Worm (Caenorhabditis elegans) whole organism, L4 larva: ENCODE results near the gene gex-4.
A peak's percentile ranks its signal among the peaks of the same experiment; 100 is the strongest.

Experiments
- D1046.2 ChIP-seq: fragments of 200-800 bp; sonication (Bioruptor generic); IDR thresholded peaks from 2 replicates; pipeline ENCODE4 v1.3.6; 2022; ENCODE audit warnings: missing genetic modification characterization, missing compliant biosample characterization
- F10B5.3 ChIP-seq: sonication (generic microtip); optimal IDR thresholded peaks from 2 replicates; lab custom pipeline; 2016; ENCODE audit warnings: mild to moderate bottlenecking, missing genetic modification characterization, missing compliant biosample characterization
- R02D3.7 ChIP-seq: fragments of 150-350 bp; sonication (generic microtip); optimal IDR thresholded peaks from 3 replicates; lab custom pipeline; 2014; ENCODE audit warnings: missing biosample characterization, missing genetic modification characterization
- Y48G9A.11 ChIP-seq: fragments of 200-800 bp; sonication (Bioruptor generic); IDR thresholded peaks from 2 replicates; pipeline ENCODE4 v1.3.6; 2022; ENCODE audit warnings: missing genetic modification reagents, missing genetic modification characterization, missing compliant biosample characterization
- Y5F2A.4 ChIP-seq: fragments of 200-800 bp; sonication (Bioruptor generic); optimal IDR thresholded peaks from 2 replicates; lab custom pipeline; 2018; ENCODE audit warnings: mild to moderate bottlenecking, missing genetic modification characterization, missing compliant biosample characterization
- ZK337.2 ChIP-seq: fragments of 200-800 bp; sonication (Bioruptor generic); IDR thresholded peaks from 2 replicates; pipeline ENCODE4 v1.3.6; 2022; ENCODE audit warnings: missing genetic modification reagents, missing genetic modification characterization, missing compliant biosample characterization
- ZK546.5 ChIP-seq, 2 experiments: sonication (generic microtip); optimal IDR thresholded peaks; 2 replicates each; lab custom pipeline; 2017; ENCODE audit warnings: missing biosample characterization in 2 of 2, missing genetic modification characterization in 2 of 2
- aha-1 ChIP-seq: fragments of 150-350 bp; peaks from one replicate; lab custom pipeline; 2014; ENCODE audit warnings: missing biosample characterization, missing genetic modification characterization
- arid-1 ChIP-seq: fragments of 200-800 bp; sonication (Bioruptor generic); conservative IDR thresholded peaks from 2 replicates; pipeline ENCODE4 v1.3.6; 2022; ENCODE audit warnings: missing genetic modification reagents, missing genetic modification characterization, missing compliant biosample characterization
- ceh-20 ChIP-seq: fragments of 200-800 bp; sonication (Bioruptor generic); IDR thresholded peaks from 2 replicates; pipeline ENCODE4 v1.3.6; 2022; ENCODE audit warnings: missing genetic modification reagents, missing genetic modification characterization, missing compliant biosample characterization
- ceh-28 ChIP-seq: fragments of 150-350 bp; optimal IDR thresholded peaks from 2 replicates; lab custom pipeline; 2014; ENCODE audit warnings: missing biosample characterization, missing genetic modification reagents, missing genetic modification characterization
- ceh-62 ChIP-seq: sonication (generic microtip); optimal IDR thresholded peaks from 2 replicates; lab custom pipeline; 2017; ENCODE audit warnings: missing biosample characterization, missing genetic modification characterization
- dpl-1 ChIP-seq: fragments of 150-350 bp; optimal IDR thresholded peaks from 2 replicates; lab custom pipeline; 2014; ENCODE audit warnings: missing biosample characterization, missing genetic modification reagents, missing genetic modification characterization
- duxl-1 ChIP-seq: sonication (generic microtip); optimal IDR thresholded peaks from 2 replicates; lab custom pipeline; 2016; ENCODE audit warnings: mild to moderate bottlenecking, missing genetic modification characterization, moderate library complexity, missing compliant biosample characterization; ENCODE audit not compliant: poor library complexity
- dve-1 ChIP-seq: sonication (generic microtip); optimal IDR thresholded peaks from 2 replicates; lab custom pipeline; 2017; ENCODE audit warnings: antibody characterized with exemption, mild to moderate bottlenecking, missing genetic modification characterization, missing compliant biosample characterization; ENCODE audit not compliant: insufficient read depth
- fkh-10 ChIP-seq: fragments of 150-350 bp; optimal IDR thresholded peaks from 2 replicates; lab custom pipeline; 2014; ENCODE audit warnings: missing biosample characterization, missing genetic modification reagents, missing genetic modification characterization
- gei-8 ChIP-seq: fragments of 200-800 bp; sonication (Bioruptor generic); optimal IDR thresholded peaks from 2 replicates; lab custom pipeline; 2018; ENCODE audit warnings: mild to moderate bottlenecking, missing genetic modification characterization, missing compliant biosample characterization
- hif-1 ChIP-seq, 2 experiments: sonication (generic microtip); optimal IDR thresholded peaks; 2 replicates each; lab custom pipeline; 2016 to 2017; ENCODE audit warnings: missing compliant biosample characterization in 2 of 2, missing genetic modification characterization in 2 of 2, missing genetic modification reagents in 2 of 2, missing genotype in 2 of 2, mild to moderate bottlenecking in 1 of 2
- hlh-30 ChIP-seq: sonication (generic microtip); optimal IDR thresholded peaks from 2 replicates; lab custom pipeline; 2017; ENCODE audit warnings: antibody characterized with exemption, mild to moderate bottlenecking, missing genetic modification characterization, missing compliant biosample characterization; ENCODE audit not compliant: insufficient read depth
- lim-7 ChIP-seq: fragments of 200-800 bp; sonication (Bioruptor generic); IDR thresholded peaks from 2 replicates; pipeline ENCODE4 v1.3.6; 2022; ENCODE audit warnings: missing genetic modification characterization, missing compliant biosample characterization
- lin-1 ChIP-seq: fragments of 200-800 bp; sonication (Bioruptor generic); IDR thresholded peaks from 2 replicates; pipeline ENCODE4 v1.3.6; 2022; ENCODE audit warnings: missing genetic modification reagents, missing genetic modification characterization, missing compliant biosample characterization
- lin-29 ChIP-seq: fragments of 200-800 bp; sonication (Bioruptor generic); IDR thresholded peaks from 2 replicates; pipeline ENCODE4 v1.3.6; 2022; ENCODE audit warnings: missing genetic modification reagents, missing genetic modification characterization, missing compliant biosample characterization
- lin-38 ChIP-seq: fragments of 200-800 bp; sonication (Bioruptor generic); IDR thresholded peaks from 2 replicates; pipeline ENCODE4 v1.3.6; 2022; ENCODE audit warnings: missing genetic modification reagents, missing genetic modification characterization, missing compliant biosample characterization
- lsy-2 ChIP-seq, 2 experiments: fragments of 150-350 bp in 1 of 2; sonication (generic microtip) in 1 of 2; optimal IDR thresholded peaks; 2 replicates each; lab custom pipeline; 2014 to 2017; ENCODE audit warnings: missing biosample characterization in 2 of 2, missing genetic modification characterization in 2 of 2
- madf-5 ChIP-seq, 2 experiments: fragments of 200-800 bp; sonication (Bioruptor generic); IDR thresholded peaks; 2 replicates each; pipeline ENCODE4 v1.3.6; 2022; ENCODE audit warnings: missing compliant biosample characterization in 2 of 2, missing genetic modification characterization in 2 of 2
- mep-1 ChIP-seq: fragments of 150-350 bp; sonication (generic microtip); optimal IDR thresholded peaks from 3 replicates; lab custom pipeline; 2014; ENCODE audit warnings: missing biosample characterization, missing genetic modification characterization
- mes-2 ChIP-seq: sonication (generic microtip); optimal IDR thresholded peaks from 2 replicates; lab custom pipeline; 2016; ENCODE audit warnings: missing genotype, mild to moderate bottlenecking, missing genetic modification characterization, missing compliant biosample characterization; ENCODE audit not compliant: poor library complexity, severe bottlenecking
- nhr-11 ChIP-seq: fragments of 150-350 bp; optimal IDR thresholded peaks from 2 replicates; lab custom pipeline; 2014; ENCODE audit warnings: missing biosample characterization, missing genetic modification characterization
- nhr-237 ChIP-seq: sonication (generic microtip); optimal IDR thresholded peaks from 2 replicates; lab custom pipeline; 2017; ENCODE audit warnings: missing biosample characterization, missing genetic modification characterization
- nhr-41 ChIP-seq: fragments of 200-800 bp; sonication (Bioruptor generic); IDR thresholded peaks from 2 replicates; pipeline ENCODE4 v1.3.6; 2022; ENCODE audit warnings: missing genetic modification reagents, missing genetic modification characterization, missing compliant biosample characterization
- nhr-48 ChIP-seq: sonication (generic microtip); optimal IDR thresholded peaks from 2 replicates; lab custom pipeline; 2016; ENCODE audit warnings: mild to moderate bottlenecking, missing genetic modification characterization, missing compliant biosample characterization
- nhr-6 ChIP-seq: fragments of 150-350 bp; optimal IDR thresholded peaks from 2 replicates; lab custom pipeline; 2014; ENCODE audit warnings: missing biosample characterization, missing genetic modification characterization
- pha-4 ChIP-seq, 2 experiments: fragments of 150-350 bp in 1 of 2; fragments of 200-800 bp in 1 of 2; sonication (Bioruptor generic) in 1 of 2; IDR thresholded peaks in 1 of 2; optimal IDR thresholded peaks in 1 of 2; 2 replicates each; pipeline versions ENCODE4 v1.3.6 to Lab custom; 2014 to 2022; ENCODE audit warnings: missing genetic modification characterization in 2 of 2, missing genetic modification reagents in 2 of 2, missing biosample characterization in 1 of 2, missing compliant biosample characterization in 1 of 2
- pqm-1 ChIP-seq: sonication (generic microtip); optimal IDR thresholded peaks from 2 replicates; lab custom pipeline; 2017; ENCODE audit warnings: missing biosample characterization, missing genetic modification characterization
- rbr-2 ChIP-seq: sonication (generic microtip); optimal IDR thresholded peaks from 2 replicates; lab custom pipeline; 2016; ENCODE audit warnings: missing genotype, missing genetic modification characterization, missing compliant biosample characterization
- saeg-2 ChIP-seq: fragments of 200-800 bp; sonication (Bioruptor generic); IDR thresholded peaks from 2 replicates; pipeline ENCODE4 v1.3.6; 2022; ENCODE audit warnings: missing genetic modification reagents, missing genetic modification characterization, missing compliant biosample characterization
- snpc-1.2 ChIP-seq: fragments of 200-800 bp; sonication (Bioruptor generic); IDR thresholded peaks from 2 replicates; pipeline ENCODE4 v1.3.6; 2022; ENCODE audit warnings: missing genetic modification reagents, missing genetic modification characterization, missing compliant biosample characterization
- tag-97 ChIP-seq: fragments of 200-800 bp; sonication (Bioruptor generic); IDR thresholded peaks from 2 replicates; pipeline ENCODE4 v1.3.6; 2022; ENCODE audit warnings: missing genetic modification characterization, missing compliant biosample characterization
- unc-39 ChIP-seq: sonication (generic microtip); optimal IDR thresholded peaks from 2 replicates; lab custom pipeline; 2017; ENCODE audit warnings: missing biosample characterization, missing genetic modification characterization
- unc-62 ChIP-seq, 3 experiments: fragments of 150-350 bp in 1 of 3; sonication (generic microtip); optimal IDR thresholded peaks in 2 of 3; peaks in 1 of 3; 1 replicate in 1 of 3; 2 replicates in 2 of 3; lab custom pipeline; 2014 to 2017; ENCODE audit warnings: missing biosample characterization in 3 of 3, missing genetic modification characterization in 3 of 3, missing genetic modification reagents in 3 of 3, missing genotype in 1 of 3
- zfp-2 ChIP-seq: sonication (generic microtip); optimal IDR thresholded peaks from 2 replicates; lab custom pipeline; 2016; ENCODE audit warnings: mild to moderate bottlenecking, missing genetic modification characterization, missing compliant biosample characterization
- zip-11 ChIP-seq: fragments of 200-800 bp; sonication (Bioruptor generic); IDR thresholded peaks from 2 replicates; pipeline ENCODE4 v1.3.6; 2022; ENCODE audit warnings: missing genetic modification characterization, missing compliant biosample characterization
- ztf-11 ChIP-seq: fragments of 150-350 bp; optimal IDR thresholded peaks from 2 replicates; lab custom pipeline; 2014; ENCODE audit warnings: missing biosample characterization, missing genetic modification characterization

The gex-4 gene

ce11 chrIII:12230195-12230594 is 11.8 kb upstream of the gex-4 start:
- peak in 1 of 2 experiments; percentile 27 for TF ChIP-seq unc-62 (GFP tag; optimal IDR thresholded peaks at IDR 0.05 in 1 of 2; lab: Kevin White, UChicago)
- TF ChIP-seq unc-62 (tag; optimal IDR thresholded peaks at IDR 0.05; lab: Kevin White, UChicago), result no peak
- TF ChIP-seq nhr-41, result no peak

ce11 chrIII:12227935-12228334 is 9.5 kb upstream of the gex-4 start:
- TF ChIP-seq aha-1 (peak; percentile 5), unc-39 (tag; lab: Kevin White, UChicago) (no peak)

ce11 chrIII:12226089-12226682 is 7.8 kb upstream of the gex-4 start, which contains the start of the genes Y75B8A.18 and Y75B8A.19:
Y75B8A.18 (minus strand) TSS chrIII:12226230.
Y75B8A.19 (plus strand) TSS chrIII:12226632.
- TF ChIP-seq lin-38 (GFP tag; lab: Robert Waterston, UW), result peak; percentile 95
- TF ChIP-seq hif-1 (tag; optimal IDR thresholded peaks at IDR 0.05; lab: Kevin White, UChicago), result peak in 1 of 2 experiments; percentile 10
- TF ChIP-seq ceh-28 (tag; lab: Kevin White, UChicago), result no peak
- TF ChIP-seq dpl-1, result peak; percentile 85
- peak in 1 of 2 experiments; percentile 56 for TF ChIP-seq lsy-2 (tag; optimal IDR thresholded peaks at IDR 0.05; lab: Kevin White, UChicago)
- peak in 1 of 2 experiments; percentile 58 for TF ChIP-seq unc-62 (GFP tag; optimal IDR thresholded peaks at IDR 0.05 in 1 of 2; lab: Kevin White, UChicago)
- no peak for TF ChIP-seq unc-62 (tag; optimal IDR thresholded peaks at IDR 0.05; lab: Kevin White, UChicago)
- TF ChIP-seq lim-7 (GFP tag; lab: Robert Waterston, UW), result no peak
- TF ChIP-seq Y48G9A.11 (GFP tag; lab: Robert Waterston, UW), result no peak
- no peak for TF ChIP-seq lin-1
- peak; percentile 24 for TF ChIP-seq nhr-6 (tag; lab: Kevin White, UChicago)
- peak; percentile 4 for TF ChIP-seq dve-1 (tag; lab: Kevin White, UChicago)
- no peak for TF ChIP-seq D1046.2 (GFP tag; lab: Robert Waterston, UW)
- peak; percentile 78 for TF ChIP-seq mes-2 (tag; lab: Kevin White, UChicago)
- TF ChIP-seq gei-8, result no peak
- TF ChIP-seq rbr-2 (tag; lab: Kevin White, UChicago), result peak; percentile 37
- TF ChIP-seq mep-1 (tag; lab: Kevin White, UChicago), result peak; percentile 42
- peak; percentile 48 for TF ChIP-seq hlh-30 (tag; lab: Kevin White, UChicago)
- no peak for TF ChIP-seq R02D3.7

- TF ChIP-seq nhr-48 (no peak), lin-29 (no peak), fkh-10 (no peak), mes-2 (tag; lab: Kevin White, UChicago) (peak; percentile 1), nhr-237 (no peak), aha-1 (peak; percentile 21), saeg-2 (GFP tag; lab: Robert Waterston, UW) (no peak), arid-1 (GFP tag; lab: Robert Waterston, UW) (no peak), nhr-11 (no peak), nhr-6 (tag; lab: Kevin White, UChicago) (no peak), ZK546.5 (tag; optimal IDR thresholded peaks at IDR 0.05; lab: Kevin White, UChicago) (no peak), tag-97 (no peak), pha-4 (GFP tag; IDR thresholded peaks at IDR 0.05; lab: Robert Waterston, UW) (no peak), pha-4 (tag; optimal IDR thresholded peaks at IDR 0.05; lab: Kevin White, UChicago) (no peak), lin-38 (GFP tag; lab: Robert Waterston, UW) (peak; percentile 84), hif-1 (tag; optimal IDR thresholded peaks at IDR 0.05; lab: Kevin White, UChicago) (no peak), snpc-1.2 (GFP tag; lab: Robert Waterston, UW) (0 out of 2 replicates have a peak, but pooled peaks have one; percentile 42), zfp-2 (no peak), pqm-1 (tag; lab: Kevin White, UChicago) (no peak), F10B5.3 (tag; lab: Kevin White, UChicago) (no peak), ztf-11 (tag; lab: Kevin White, UChicago) (no peak), ceh-62 (tag; lab: Kevin White, UChicago) (no peak), ceh-20 (GFP tag; lab: Robert Waterston, UW) (no peak), madf-5 (GFP tag; IDR thresholded peaks at IDR 0.05; lab: Robert Waterston, UW) (no peak), duxl-1 (no peak), zip-11 (GFP tag; lab: Robert Waterston, UW) (no peak), Y5F2A.4 (GFP tag; lab: Kevin White, UChicago) (no peak), ZK337.2 (GFP tag; lab: Robert Waterston, UW) (no peak), R02D3.7 (no peak)
These were observed 6.8 kb upstream of the gex-4 start, which contains the start of gene gmn-1 for ce11 chrIII:12225234-12225633. gmn-1 (minus strand) TSS chrIII:12225331.
